Fruit fly (Drosophila melanogaster): Measurements from ENCODE around the gene CG8507.

CG8507 gene

dm6 chr3R:9823723-9824122 lies 32.4 kb downstream of the CG8507 start, which contains the start of gene CG34302:
TSS of gene CG34302 (minus strand) at chr3R:9823823.
- no peak for TF ChIP-seq HLH106 (tag; optimal IDR thresholded peaks at IDR 0.05)
- no peak for TF ChIP-seq tai (GFP tag; optimal IDR thresholded peaks at IDR 0.05)
- TF ChIP-seq dmrt93B (GFP tag; optimal IDR thresholded peaks at IDR 0.05), result no peak
- no peak for TF ChIP-seq dl (GFP tag; optimal IDR thresholded peaks at IDR 0.05; ENCODE audit: insufficient read depth in 1 of 2, partially characterized antibody in 2 of 2)
- no peak for TF ChIP-seq lola (GFP tag; optimal IDR thresholded peaks at IDR 0.05)
- no peak for TF ChIP-seq Sp1 (GFP tag; optimal IDR thresholded peaks at IDR 0.05)
- TF ChIP-seq jim (GFP tag; optimal IDR thresholded peaks at IDR 0.05), result no peak
- TF ChIP-seq fru (GFP tag; optimal IDR thresholded peaks at IDR 0.05), result no peak
- no peak for TF ChIP-seq rgr (GFP tag; optimal IDR thresholded peaks at IDR 0.05)
- no peak for TF ChIP-seq foxo (GFP tag; optimal IDR thresholded peaks at IDR 0.05)
- TF ChIP-seq Hnf4 (GFP tag; optimal IDR thresholded peaks at IDR 0.05), result no peak
- TF ChIP-seq CG32264 (GFP tag; optimal IDR thresholded peaks at IDR 0.05), result no peak
- no peak for TF ChIP-seq Dfd (GFP tag; optimal IDR thresholded peaks at IDR 0.05)
- TF ChIP-seq woc (GFP tag; optimal IDR thresholded peaks at IDR 0.05), result no peak
- TF ChIP-seq h (GFP tag; optimal IDR thresholded peaks at IDR 0.05), result no peak
- no peak for TF ChIP-seq Abd-B (GFP tag; optimal IDR thresholded peaks at IDR 0.05)
- TF ChIP-seq CrebA (GFP tag; optimal IDR thresholded peaks at IDR 0.05; ENCODE audit: borderline replicate concordance), result no peak
- TF ChIP-seq Hr83 (GFP tag; optimal IDR thresholded peaks at IDR 0.05; ENCODE audit: poor library complexity, severe bottlenecking), result no peak
- TF ChIP-seq Myc (optimal IDR thresholded peaks at IDR 0.05), result no peak
- no peak for TF ChIP-seq brk (GFP tag; optimal IDR thresholded peaks at IDR 0.05)
